Worm (Caenorhabditis elegans): ENCODE results near the gene F14H12.8.
"Not testable (repeated sequence)": the region's sequence is repeated elsewhere in the genome, so short reads cannot be mapped to it uniquely, and the experiment has no call there.

The F14H12.8 gene

DNA sequence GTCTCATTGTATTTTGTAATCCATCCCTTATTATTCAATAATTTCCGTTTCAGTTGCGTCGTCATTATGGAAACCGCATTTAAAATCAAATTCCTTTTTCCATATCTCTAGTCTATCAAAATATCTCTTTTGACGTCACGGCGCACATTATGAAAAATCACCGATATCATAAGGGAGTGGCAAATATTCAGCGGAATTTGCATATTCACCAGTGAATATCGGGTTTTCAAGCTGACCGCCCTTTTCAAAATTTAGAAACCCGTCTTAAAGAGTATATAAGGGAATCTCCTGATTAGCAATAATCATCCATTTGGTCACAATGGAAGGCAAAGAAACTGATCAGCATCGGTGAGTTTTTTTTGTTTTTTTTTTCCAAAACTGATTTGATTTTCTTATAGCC, 11.5 kb downstream of the F14H12.8 start, which contains the start of gene col-165:
TSS of gene col-165 (plus strand) at position 301 of the 400 bp plus-strand sequence.
- TF ChIP-seq him-1 (tag; optimal IDR thresholded peaks at IDR 0.05) (no peak), dao-5 (tag; optimal IDR thresholded peaks at IDR 0.05) (no peak), W03F9.2 (tag; optimal IDR thresholded peaks at IDR 0.05) (no peak)

DNA sequence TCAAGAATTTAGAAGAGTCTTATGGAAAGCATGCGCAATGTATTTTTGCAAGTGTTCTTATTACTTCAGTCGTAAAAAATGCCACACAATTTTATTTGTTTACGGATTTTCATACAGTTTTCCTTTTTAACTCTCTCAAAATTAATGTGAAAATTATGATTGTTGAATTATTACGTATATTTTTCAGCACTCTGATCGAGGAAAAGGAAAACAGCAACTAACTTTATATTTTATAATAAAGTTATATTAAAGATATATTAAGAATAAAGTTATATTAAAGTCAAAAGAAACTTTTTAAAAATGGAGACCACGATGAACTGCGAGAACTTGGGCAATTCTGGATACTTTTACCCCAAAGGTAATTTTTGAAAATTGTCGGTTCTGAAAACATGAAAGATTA, 14.6 kb downstream of the F14H12.8 start, which contains the start of gene F14H12.2:
TSS of gene F14H12.2 (plus strand) at position 301 of the 400 bp plus-strand sequence.
- TF ChIP-seq him-1 (tag; optimal IDR thresholded peaks at IDR 0.05) (no peak), W03F9.2 (tag; optimal IDR thresholded peaks at IDR 0.05) (no peak), dao-5 (tag; optimal IDR thresholded peaks at IDR 0.05) (no peak)

DNA sequence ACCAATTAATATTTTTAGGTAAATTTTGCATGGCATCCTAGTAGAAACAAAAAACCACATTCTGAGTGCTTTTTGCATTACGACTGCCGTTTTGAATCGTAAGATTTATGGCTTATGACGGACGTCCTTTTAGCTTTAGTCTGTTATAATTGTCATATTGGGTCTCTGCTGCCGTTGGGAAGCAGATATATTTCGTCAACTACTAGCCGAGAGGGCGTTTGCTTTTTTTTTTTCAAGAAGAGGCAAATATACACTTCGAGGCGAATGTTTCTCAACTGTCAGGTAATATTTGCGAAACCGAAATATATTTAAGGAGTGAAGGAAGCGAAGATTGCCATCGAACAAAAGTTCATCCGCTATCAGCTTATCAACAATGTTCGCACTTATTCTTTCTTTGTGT, 20.9 kb downstream of the F14H12.8 start, which contains the start of gene F14H12.3:
TSS of gene F14H12.3 (plus strand) at position 301 of the 400 bp plus-strand sequence.
- TF ChIP-seq W03F9.2 (tag; optimal IDR thresholded peaks at IDR 0.05) (no peak), dao-5 (tag; optimal IDR thresholded peaks at IDR 0.05) (no peak), him-1 (tag; optimal IDR thresholded peaks at IDR 0.05) (no peak)

DNA sequence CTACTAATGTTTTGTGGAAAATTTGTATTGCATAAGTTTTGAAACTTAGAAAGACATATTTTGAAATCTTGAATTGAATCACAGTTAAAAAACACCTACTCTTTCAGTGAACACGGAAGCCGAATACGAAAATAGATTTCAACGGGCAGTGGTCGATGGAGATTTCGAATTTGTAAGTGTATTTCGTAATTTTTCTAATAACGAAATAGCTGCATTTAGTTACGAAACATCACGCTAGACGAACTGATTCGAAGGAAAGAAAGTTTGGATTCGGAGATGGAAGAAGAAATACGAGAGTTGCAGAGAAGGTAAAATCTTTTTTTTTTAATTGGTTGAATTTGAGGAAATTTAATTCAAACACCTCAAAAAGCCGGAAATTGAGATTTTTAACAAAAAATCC, 22.0 kb downstream of the F14H12.8 start:
- no peak for TF ChIP-seq dao-5 (tag; optimal IDR thresholded peaks at IDR 0.05)
- TF ChIP-seq W03F9.2 (tag; optimal IDR thresholded peaks at IDR 0.05): no peak
- no peak for TF ChIP-seq him-1 (tag; optimal IDR thresholded peaks at IDR 0.05)

DNA sequence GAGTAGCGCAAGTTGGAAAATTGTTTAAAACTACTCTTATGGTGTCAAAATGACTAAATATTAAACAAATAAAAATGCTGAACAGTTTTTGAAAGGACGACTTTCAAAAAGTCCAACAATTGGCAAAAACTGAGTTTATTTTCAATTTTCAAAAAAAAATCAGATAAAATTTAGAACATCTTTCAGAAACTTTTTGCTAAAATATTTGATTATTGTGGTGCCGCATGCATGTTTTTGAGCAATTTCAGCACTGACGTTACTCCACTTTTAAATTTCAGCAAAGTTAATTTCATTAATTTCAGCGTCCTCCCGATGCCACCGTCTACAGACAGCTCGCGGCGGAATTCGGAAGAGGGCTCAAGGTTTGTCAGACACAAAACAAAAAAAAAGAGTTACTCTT, 25.4 kb downstream of the F14H12.8 start, which contains the start of gene cst-1:
TSS of gene cst-1 (plus strand) at position 301 of the 400 bp plus-strand sequence.
- TF ChIP-seq him-1, dao-5, W03F9.2 (tag; optimal IDR thresholded peaks at IDR 0.05): not testable (repeated sequence)

DNA sequence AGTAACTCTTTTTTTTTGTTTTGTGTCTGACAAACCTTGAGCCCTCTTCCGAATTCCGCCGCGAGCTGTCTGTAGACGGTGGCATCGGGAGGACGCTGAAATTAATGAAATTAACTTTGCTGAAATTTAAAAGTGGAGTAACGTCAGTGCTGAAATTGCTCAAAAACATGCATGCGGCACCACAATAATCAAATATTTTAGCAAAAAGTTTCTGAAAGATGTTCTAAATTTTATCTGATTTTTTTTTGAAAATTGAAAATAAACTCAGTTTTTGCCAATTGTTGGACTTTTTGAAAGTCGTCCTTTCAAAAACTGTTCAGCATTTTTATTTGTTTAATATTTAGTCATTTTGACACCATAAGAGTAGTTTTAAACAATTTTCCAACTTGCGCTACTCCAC, 28.8 kb downstream of the F14H12.8 start, which contains the start of gene cst-2:
TSS of gene cst-2 (minus strand) at position 101 of the 400 bp plus-strand sequence.
- not testable (repeated sequence) for TF ChIP-seq W03F9.2, dao-5, him-1 (tag; optimal IDR thresholded peaks at IDR 0.05)

DNA sequence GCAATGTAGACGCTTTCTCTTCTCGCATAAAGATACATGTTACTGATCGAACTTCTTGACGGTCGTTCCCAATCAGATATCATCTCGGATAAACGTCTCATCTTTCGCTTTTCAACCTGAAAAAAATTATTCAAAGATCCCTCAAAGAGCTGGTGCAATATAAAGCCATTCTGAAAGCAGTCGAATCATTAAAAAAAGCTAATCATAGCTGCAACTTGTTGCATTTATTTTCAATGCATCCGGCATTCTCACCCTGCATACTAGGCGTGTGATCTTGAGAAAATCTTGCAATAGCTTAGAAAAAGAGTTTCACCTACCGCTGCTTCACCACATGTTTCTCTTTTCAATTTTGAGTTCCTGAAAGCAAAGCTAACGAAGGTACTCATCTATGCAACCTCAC, 32.5 kb downstream of the F14H12.8 start, which contains the start of gene C24A8.6:
TSS of gene C24A8.6 (minus strand) at position 101 of the 400 bp plus-strand sequence.
- TF ChIP-seq him-1, dao-5, W03F9.2 (tag; optimal IDR thresholded peaks at IDR 0.05): not testable (repeated sequence)

DNA sequence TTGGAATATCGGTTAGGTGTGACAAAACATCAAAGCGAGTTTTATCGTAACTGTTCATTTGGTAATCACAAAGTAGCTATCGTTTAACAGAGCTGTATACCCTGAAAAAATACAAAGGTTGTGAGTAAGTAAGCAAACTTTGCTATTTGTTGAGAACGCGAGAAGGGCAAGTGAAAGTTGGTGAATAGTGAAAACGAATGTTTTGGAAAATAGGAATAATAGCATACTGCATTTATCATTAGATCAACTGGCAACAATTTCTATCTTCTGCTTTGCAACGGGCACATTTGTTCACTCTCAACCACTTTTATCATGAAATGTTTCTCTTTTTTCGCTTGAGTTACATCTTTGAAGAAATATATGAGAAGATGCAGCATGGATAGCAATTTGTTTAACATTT, 36.0 kb downstream of the F14H12.8 start, which contains the start of gene C24A8.5:
TSS of gene C24A8.5 (minus strand) at position 101 of the 400 bp plus-strand sequence.
- TF ChIP-seq W03F9.2 (tag; optimal IDR thresholded peaks at IDR 0.05) (no peak), dao-5 (tag; optimal IDR thresholded peaks at IDR 0.05) (no peak), him-1 (tag; optimal IDR thresholded peaks at IDR 0.05) (no peak)

DNA sequence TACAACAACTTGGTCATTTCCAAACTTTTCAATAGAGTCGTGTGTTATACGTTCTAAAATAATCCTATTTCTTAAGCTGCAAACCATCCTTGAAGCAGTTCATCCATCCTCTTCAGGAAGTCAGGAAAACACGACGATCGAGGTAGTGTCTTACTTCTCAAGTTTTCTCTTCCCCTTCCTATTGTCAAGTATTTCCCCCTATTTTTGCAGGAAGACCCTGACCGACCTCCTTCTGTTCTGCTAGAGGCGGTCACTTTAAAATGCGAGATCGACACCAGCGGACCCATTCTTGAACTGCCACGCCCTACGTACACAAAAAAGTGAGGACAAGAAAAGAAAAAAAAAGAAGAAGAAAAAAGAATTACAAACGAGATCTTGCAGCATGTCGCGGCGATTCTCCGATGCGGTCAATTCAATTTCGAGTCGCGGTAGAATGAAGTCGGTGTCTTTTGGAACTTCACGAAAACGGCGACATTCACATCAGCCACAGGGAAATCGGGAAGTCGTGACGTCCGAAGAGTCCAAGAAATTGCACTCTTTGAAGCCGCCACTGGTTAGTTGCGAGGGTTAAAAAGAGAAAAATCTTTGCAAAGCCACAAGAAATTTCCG, 41.8 kb downstream of the F14H12.8 start:
- no peak for TF ChIP-seq W03F9.2 (tag; optimal IDR thresholded peaks at IDR 0.05)
- TF ChIP-seq him-1 (tag; optimal IDR thresholded peaks at IDR 0.05): no peak
- no peak for TF ChIP-seq dao-5 (tag; optimal IDR thresholded peaks at IDR 0.05)

DNA sequence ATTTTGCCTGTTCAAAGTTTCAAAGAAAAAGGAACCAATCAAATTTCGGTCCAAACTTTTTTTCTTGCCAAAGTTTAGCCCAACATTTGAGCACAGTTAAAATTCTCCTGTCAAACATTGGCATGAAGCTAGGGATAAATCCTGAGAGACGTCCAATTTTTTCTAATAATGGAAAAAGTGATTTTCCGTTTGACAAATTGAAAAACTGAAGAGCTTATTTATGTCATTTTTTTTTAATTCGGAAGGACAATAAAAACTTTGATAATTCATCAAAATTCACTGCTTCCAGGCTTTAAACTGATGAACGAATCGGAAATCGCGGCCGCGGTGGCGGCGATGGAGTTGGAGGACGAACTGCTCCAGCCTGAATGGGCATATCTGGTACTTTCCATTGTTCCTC, 44.2 kb downstream of the F14H12.8 start, which contains the start of gene dop-6:
TSS of gene dop-6 (plus strand) at position 301 of the 400 bp plus-strand sequence.
- no peak for TF ChIP-seq W03F9.2 (tag; optimal IDR thresholded peaks at IDR 0.05)
- TF ChIP-seq dao-5 (tag; optimal IDR thresholded peaks at IDR 0.05): no peak

DNA sequence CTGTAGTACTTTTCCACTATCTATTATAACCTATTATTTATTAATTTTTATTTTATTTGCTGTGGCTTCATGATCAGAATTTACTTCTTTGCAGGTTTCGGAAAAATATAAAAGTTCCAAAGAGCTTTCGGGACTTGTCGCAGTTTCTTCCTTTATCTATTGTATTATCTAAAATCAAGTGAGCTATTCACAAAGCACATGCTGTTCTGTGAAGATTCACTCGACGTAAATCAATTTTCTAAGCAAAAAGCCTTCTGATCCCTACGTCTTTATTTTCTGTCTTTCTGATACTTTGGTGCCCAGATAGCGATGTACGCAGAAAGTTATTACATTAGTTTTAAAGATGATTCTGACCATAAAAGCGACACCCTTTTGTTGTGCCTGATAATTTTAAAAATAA, 47.7 kb downstream of the F14H12.8 start:
- no peak for TF ChIP-seq him-1 (tag; optimal IDR thresholded peaks at IDR 0.05)
- TF ChIP-seq dao-5 (tag; optimal IDR thresholded peaks at IDR 0.05): no peak

DNA sequence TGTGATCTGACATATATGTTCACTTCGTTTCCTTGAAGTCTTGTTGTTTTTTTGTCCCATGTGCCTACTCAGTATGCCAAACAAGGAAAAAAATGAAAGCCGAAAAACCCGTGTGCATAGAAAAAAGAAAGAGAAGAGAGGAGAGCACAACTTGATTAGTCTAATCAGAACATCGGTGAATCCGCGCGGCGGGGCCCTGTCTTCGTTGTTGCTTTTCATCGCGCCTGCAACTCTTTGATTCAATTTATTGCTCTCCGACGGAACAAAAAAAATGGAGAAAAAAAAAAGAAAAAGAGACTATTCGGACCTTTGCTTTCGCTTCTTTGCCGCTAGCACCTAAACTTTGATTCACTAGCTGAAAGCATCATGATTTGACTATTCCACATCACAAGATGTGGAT, 49.8 kb downstream of the F14H12.8 start:
- TF ChIP-seq him-1 (tag; optimal IDR thresholded peaks at IDR 0.05): no peak
- no peak for TF ChIP-seq W03F9.2 (tag; optimal IDR thresholded peaks at IDR 0.05)
- no peak for TF ChIP-seq dao-5 (tag; optimal IDR thresholded peaks at IDR 0.05)
